Worm (Caenorhabditis elegans) whole organism, early embryonic: ENCODE measurements around the gene srx-16.

Experiments
- B0310.2 ChIP-seq: sonication (generic microtip); optimal IDR thresholded peaks from 2 replicates; lab custom pipeline; 2016; ENCODE audit warnings: mild to moderate bottlenecking, missing genetic modification characterization, missing compliant biosample characterization
- ama-1 ChIP-seq: fragments of 150-350 bp; optimal IDR thresholded peaks from 2 replicates; lab custom pipeline; 2014
- flt-1 ChIP-seq: fragments of 200-800 bp; sonication (Bioruptor generic); IDR thresholded peaks from 2 replicates; pipeline ENCODE4 v1.3.6; 2022; ENCODE audit warnings: missing genetic modification characterization, missing compliant biosample characterization
- hmbx-1 ChIP-seq: sonication (generic microtip); optimal IDR thresholded peaks from 2 replicates; lab custom pipeline; 2016; ENCODE audit warnings: mild to moderate bottlenecking, missing genetic modification characterization, missing compliant biosample characterization
- hnd-1 ChIP-seq: sonication (generic microtip); optimal IDR thresholded peaks from 2 replicates; lab custom pipeline; 2016; ENCODE audit warnings: missing genetic modification characterization, missing compliant biosample characterization
- pes-1 ChIP-seq: fragments of 200-800 bp; sonication (Bioruptor generic); IDR thresholded peaks from 2 replicates; pipeline ENCODE4 v1.3.6; 2022; ENCODE audit warnings: missing genetic modification reagents, missing genetic modification characterization, missing compliant biosample characterization
- scrt-1 ChIP-seq: fragments of 200-800 bp; sonication (Bioruptor generic); IDR thresholded peaks from 2 replicates; pipeline ENCODE4 v1.3.6; 2022; ENCODE audit warnings: missing genetic modification characterization, missing compliant biosample characterization
- tbx-11 ChIP-seq: fragments of 200-800 bp; sonication (Bioruptor generic); IDR thresholded peaks from 2 replicates; pipeline ENCODE4 v1.3.6; 2022; ENCODE audit warnings: missing genetic modification characterization, missing compliant biosample characterization
- tbx-37 ChIP-seq: fragments of 200-800 bp; sonication (Bioruptor generic); conservative IDR thresholded peaks from 2 replicates; pipeline ENCODE4 v1.3.6; 2022; ENCODE audit warnings: missing genetic modification reagents, missing genetic modification characterization, missing compliant biosample characterization

DNA sequence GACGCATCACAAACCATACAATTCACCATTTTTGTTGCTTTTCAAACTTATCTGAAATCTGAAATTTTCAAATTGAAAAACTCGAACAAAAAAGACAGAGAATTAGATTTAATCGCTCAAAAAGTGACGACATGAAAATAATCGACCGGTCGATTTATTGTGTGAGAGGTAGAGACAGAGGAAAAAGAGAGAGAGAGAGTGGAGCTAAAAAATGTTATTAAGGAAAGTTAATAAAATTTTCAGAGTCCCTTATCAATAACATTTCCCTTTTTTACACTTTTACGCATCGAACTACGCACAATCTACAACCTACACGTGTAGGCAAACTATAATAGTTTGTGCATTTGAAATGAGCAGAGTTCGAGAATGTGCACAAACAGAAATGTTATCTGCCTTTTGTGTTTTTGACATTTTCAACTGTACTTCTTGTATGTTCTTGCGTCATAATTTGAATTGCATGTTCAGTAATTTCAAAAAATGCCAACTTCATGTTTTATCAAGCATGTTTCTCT lies 20.9 kb downstream of the srx-16 start, which contains the start of gene nhr-107:
- TF ChIP-seq tbx-11 (no peak), pes-1 (no peak), ama-1 (lab: Kevin White, UChicago) (no peak), flt-1 (GFP tag; lab: Robert Waterston, UW) (no peak), scrt-1 (GFP tag; lab: Robert Waterston, UW) (no peak), B0310.2 (tag; lab: Kevin White, UChicago) (no peak), hmbx-1 (tag; lab: Kevin White, UChicago) (no peak), tbx-37 (GFP tag; lab: Robert Waterston, UW) (no peak), hnd-1 (tag; lab: Kevin White, UChicago) (no peak)
